Fruit fly (Drosophila melanogaster) whole organism, embryonic: ENCODE data around the gene Targ2.

Source experiments
- Ada2b ChIP-seq: fragments of 200-800 bp; sonication (Bioruptor generic); IDR thresholded peaks from 2 replicates; pipeline ENCODE4 v1.3.6; 2022; ENCODE audit warnings: missing biosample characterization, missing genetic modification characterization
- B-H1 ChIP-seq: fragments of 200-800 bp; sonication (Bioruptor generic); IDR thresholded peaks from 3 replicates; pipeline ENCODE4 v1.3.6; 2022; ENCODE audit warnings: missing biosample characterization, missing genetic modification characterization
- Bdp1 ChIP-seq: fragments of 200-800 bp; sonication (Bioruptor generic); optimal IDR thresholded peaks from 3 replicates; lab custom pipeline; 2016; ENCODE audit warnings: missing biosample characterization, missing genetic modification characterization
- CG10209 ChIP-seq: fragments of 200-800 bp; sonication (Bioruptor generic); optimal IDR thresholded peaks from 3 replicates; lab custom pipeline; 2017; ENCODE audit warnings: missing biosample characterization, mild to moderate bottlenecking, missing genetic modification characterization, missing genetic modification reagents
- CG12942 ChIP-seq: fragments of 200-800 bp; sonication (Bioruptor generic); optimal IDR thresholded peaks from 3 replicates; lab custom pipeline; 2016; ENCODE audit warnings: missing biosample characterization, missing genetic modification characterization
- CG13123 ChIP-seq: fragments of 200-800 bp; sonication (Bioruptor generic); optimal IDR thresholded peaks from 2 replicates; lab custom pipeline; 2016; ENCODE audit warnings: missing biosample characterization, missing genetic modification characterization
- CG16779 ChIP-seq: fragments of 200-800 bp; sonication (Bioruptor generic); IDR thresholded peaks from 2 replicates; pipeline ENCODE4 v1.3.6; 2022; ENCODE audit warnings: missing biosample characterization, missing genetic modification characterization
- CG18619 ChIP-seq: fragments of 200-800 bp; sonication (Bioruptor generic); optimal IDR thresholded peaks from 3 replicates; lab custom pipeline; 2017; ENCODE audit warnings: missing biosample characterization, mild to moderate bottlenecking, missing genetic modification characterization
- CG32767 ChIP-seq: fragments of 200-800 bp; sonication (Bioruptor generic); IDR thresholded peaks from 2 replicates; pipeline ENCODE4 v1.3.6; 2022; ENCODE audit warnings: missing biosample characterization, missing genetic modification characterization
- CG3847 ChIP-seq: fragments of 200-800 bp; sonication (Bioruptor generic); IDR thresholded peaks from 2 replicates; pipeline ENCODE4 v1.3.6; 2022; ENCODE audit warnings: missing biosample characterization, missing genetic modification characterization
- CG4360 ChIP-seq: fragments of 200-800 bp; sonication (Bioruptor generic); IDR thresholded peaks from 2 replicates; pipeline ENCODE4 v1.3.6; 2022; ENCODE audit warnings: missing biosample characterization, missing genetic modification characterization
- CG6689 ChIP-seq: fragments of 200-800 bp; sonication (Bioruptor generic); IDR thresholded peaks from 2 replicates; pipeline ENCODE4 v1.3.6; 2022; ENCODE audit warnings: missing biosample characterization, missing genetic modification characterization
- CG7372 ChIP-seq: fragments of 200-800 bp; sonication (Bioruptor generic); IDR thresholded peaks from 2 replicates; pipeline ENCODE4 v1.3.6; 2022; ENCODE audit warnings: missing biosample characterization, missing genetic modification characterization
- CG9817 ChIP-seq: fragments of 200-800 bp; sonication (Bioruptor generic); optimal IDR thresholded peaks from 2 replicates; lab custom pipeline; 2018; ENCODE audit warnings: missing biosample characterization, mild to moderate bottlenecking, missing genetic modification characterization, moderate library complexity
- E2f2 ChIP-seq: fragments of 200-800 bp; sonication (Bioruptor generic); IDR thresholded peaks from 2 replicates; pipeline ENCODE4 v1.3.6; 2022; ENCODE audit warnings: missing biosample characterization, missing genetic modification characterization
- ERR ChIP-seq: fragments of 200-800 bp; sonication (Bioruptor generic); optimal IDR thresholded peaks from 2 replicates; lab custom pipeline; 2016; ENCODE audit warnings: missing biosample characterization, missing genetic modification characterization
- Fer2 ChIP-seq: fragments of 200-800 bp; sonication (Bioruptor generic); optimal IDR thresholded peaks from 2 replicates; lab custom pipeline; 2018; ENCODE audit warnings: missing biosample characterization, mild to moderate bottlenecking, missing genetic modification characterization, moderate library complexity
- H15 ChIP-seq: fragments of 200-800 bp; sonication (Bioruptor generic); IDR thresholded peaks from 3 replicates; pipeline ENCODE4 v1.3.6; 2022; ENCODE audit warnings: missing biosample characterization, missing genetic modification characterization
- H2.0 ChIP-seq: fragments of 200-800 bp; sonication (Bioruptor generic); IDR thresholded peaks from 2 replicates; pipeline ENCODE4 v1.3.6; 2022; ENCODE audit warnings: missing biosample characterization, missing genetic modification characterization
- HLH54F ChIP-seq: fragments of 200-800 bp; sonication (Bioruptor generic); optimal IDR thresholded peaks from 3 replicates; lab custom pipeline; 2016; ENCODE audit warnings: missing biosample characterization, missing genetic modification characterization
- Hey ChIP-seq: fragments of 200-800 bp; sonication (Bioruptor generic); optimal IDR thresholded peaks from 3 replicates; lab custom pipeline; 2018; ENCODE audit warnings: missing biosample characterization, mild to moderate bottlenecking, missing genetic modification characterization
- Hr78 ChIP-seq, 2 experiments: fragments of 200-800 bp in 1 of 2; fragments of >200 bp in 1 of 2; sonication (Bioruptor generic) in 1 of 2; optimal IDR thresholded peaks; 2 replicates each; lab custom pipeline; 2017 to 2019; ENCODE audit warnings: missing biosample characterization in 2 of 2, missing genetic modification characterization in 2 of 2, mild to moderate bottlenecking in 1 of 2, moderate library complexity in 1 of 2
- Poxn ChIP-seq: fragments of 200-800 bp; sonication (Bioruptor generic); IDR thresholded peaks from 2 replicates; pipeline ENCODE4 v1.3.6; 2022; ENCODE audit warnings: missing biosample characterization, missing genetic modification characterization
- Ravus ChIP-seq: fragments of 200-800 bp; sonication (Bioruptor generic); IDR thresholded peaks from 2 replicates; pipeline ENCODE4 v1.3.6; 2022; ENCODE audit warnings: missing biosample characterization, missing genetic modification characterization
- Side ChIP-seq: fragments of 200-800 bp; sonication (Bioruptor generic); optimal IDR thresholded peaks from 2 replicates; lab custom pipeline; 2016; ENCODE audit warnings: missing biosample characterization, missing genetic modification characterization
- Sry-δ ChIP-seq: fragments of 200-800 bp; sonication (Bioruptor generic); optimal IDR thresholded peaks from 2 replicates; lab custom pipeline; 2016; ENCODE audit warnings: missing biosample characterization, missing genetic modification characterization
- amos ChIP-seq: fragments of 200-800 bp; sonication (Bioruptor generic); IDR thresholded peaks from 2 replicates; pipeline ENCODE4 v1.3.6; 2022; ENCODE audit warnings: missing biosample characterization, missing genetic modification characterization; ENCODE audit not compliant: partially characterized antibody
- btn ChIP-seq: fragments of 200-800 bp; sonication (Bioruptor generic); optimal IDR thresholded peaks from 2 replicates; lab custom pipeline; 2016; ENCODE audit warnings: missing biosample characterization, missing genetic modification characterization
- cas ChIP-seq: fragments of 200-800 bp; sonication (Bioruptor generic); IDR thresholded peaks from 2 replicates; pipeline ENCODE4 v1.3.6; 2022; ENCODE audit warnings: missing biosample characterization, missing genetic modification characterization
- corto ChIP-seq: fragments of 200-800 bp; sonication (Bioruptor generic); optimal IDR thresholded peaks from 2 replicates; lab custom pipeline; 2016; ENCODE audit warnings: missing biosample characterization, mild to moderate bottlenecking, missing genetic modification characterization, moderate library complexity
- dpn ChIP-seq, 2 experiments: fragments of 200-800 bp; sonication (Bioruptor generic); optimal IDR thresholded peaks; 3 replicates each; lab custom pipeline; 2016; ENCODE audit warnings: missing biosample characterization in 2 of 2, missing genetic modification characterization in 2 of 2
- emc ChIP-seq: fragments of 200-800 bp; sonication (Bioruptor generic); optimal IDR thresholded peaks from 2 replicates; lab custom pipeline; 2016; ENCODE audit warnings: missing biosample characterization, missing genetic modification characterization
- exex ChIP-seq: fragments of 200-800 bp; sonication (Bioruptor generic); optimal IDR thresholded peaks from 4 replicates; lab custom pipeline; 2018; ENCODE audit warnings: missing biosample characterization, mild to moderate bottlenecking, missing genetic modification characterization, moderate library complexity
- gcm2 ChIP-seq: fragments of 200-800 bp; sonication (Bioruptor generic); optimal IDR thresholded peaks from 2 replicates; lab custom pipeline; 2016; ENCODE audit warnings: missing biosample characterization, missing genetic modification characterization
- grau ChIP-seq: fragments of 200-800 bp; optimal IDR thresholded peaks from 3 replicates; lab custom pipeline; 2019; ENCODE audit warnings: missing biosample characterization, mild to moderate bottlenecking, missing genetic modification characterization, moderate library complexity
- gro ChIP-seq: fragments of 200-800 bp; sonication (Bioruptor generic); optimal IDR thresholded peaks from 2 replicates; lab custom pipeline; 2016; ENCODE audit warnings: missing biosample characterization, missing genetic modification characterization
- gsb-n ChIP-seq: fragments of 200-800 bp; sonication (Bioruptor generic); optimal IDR thresholded peaks from 3 replicates; lab custom pipeline; 2018; ENCODE audit warnings: missing biosample characterization, mild to moderate bottlenecking, missing genetic modification characterization
- lilli ChIP-seq: fragments of 200-800 bp; sonication (Bioruptor generic); optimal IDR thresholded peaks from 3 replicates; lab custom pipeline; 2016; ENCODE audit warnings: missing biosample characterization, missing genetic modification characterization
- maf-S ChIP-seq: fragments of 200-800 bp; sonication (Bioruptor generic); optimal IDR thresholded peaks from 2 replicates; lab custom pipeline; 2016; ENCODE audit warnings: missing biosample characterization, missing genetic modification characterization
- mam ChIP-seq: fragments of 200-800 bp; sonication (Bioruptor generic); optimal IDR thresholded peaks from 3 replicates; lab custom pipeline; 2016; ENCODE audit warnings: missing biosample characterization, missing genetic modification characterization
- otp ChIP-seq: fragments of 200-800 bp; sonication (Bioruptor generic); IDR thresholded peaks from 3 replicates; pipeline ENCODE4, ENCODE4 v1.3.6; 2022; ENCODE audit warnings: missing biosample characterization, missing genetic modification characterization
- pros ChIP-seq: fragments of 200-800 bp; sonication (Bioruptor generic); optimal IDR thresholded peaks from 3 replicates; lab custom pipeline; 2019; ENCODE audit warnings: missing biosample characterization, mild to moderate bottlenecking, missing genetic modification characterization, moderate library complexity
- sd ChIP-seq: fragments of 200-800 bp; sonication (Bioruptor generic); optimal IDR thresholded peaks from 3 replicates; lab custom pipeline; 2018; ENCODE audit warnings: missing biosample characterization, mild to moderate bottlenecking, missing genetic modification characterization, moderate library complexity
- sens ChIP-seq: fragments of 200-800 bp; sonication (Bioruptor generic); peaks from one replicate; lab custom pipeline; 2016; ENCODE audit warnings: missing biosample characterization, missing genetic modification characterization
- slou ChIP-seq: fragments of 200-800 bp; sonication (Bioruptor generic); optimal IDR thresholded peaks from 3 replicates; lab custom pipeline; 2016; ENCODE audit warnings: missing biosample characterization, missing genetic modification characterization
- slp2 ChIP-seq: fragments of 200-800 bp; sonication (Bioruptor generic); optimal IDR thresholded peaks from 2 replicates; lab custom pipeline; 2016; ENCODE audit warnings: missing biosample characterization, missing genetic modification characterization
- tgo ChIP-seq: fragments of 200-800 bp; sonication (Bioruptor generic); IDR thresholded peaks from 3 replicates; pipeline ENCODE4 v1.3.6; 2022; ENCODE audit warnings: missing biosample characterization, missing genetic modification characterization
- tna ChIP-seq: fragments of 200-800 bp; sonication (Bioruptor generic); IDR thresholded peaks from 2 replicates; pipeline ENCODE4 v1.3.6; 2022; ENCODE audit warnings: missing biosample characterization, missing genetic modification characterization; ENCODE audit not compliant: partially characterized antibody
- trh ChIP-seq: fragments of 200-800 bp; sonication (Bioruptor generic); optimal IDR thresholded peaks from 2 replicates; lab custom pipeline; 2016; ENCODE audit warnings: missing biosample characterization, missing genetic modification characterization
- vvl ChIP-seq: fragments of 200-800 bp; sonication (Bioruptor generic); IDR thresholded peaks from 2 replicates; pipeline ENCODE4 v1.3.6; 2022; ENCODE audit warnings: missing biosample characterization, missing genetic modification characterization
- yki ChIP-seq: fragments of >200 bp; optimal IDR thresholded peaks from 3 replicates; lab custom pipeline; 2018

Gene Targ2

DNA sequence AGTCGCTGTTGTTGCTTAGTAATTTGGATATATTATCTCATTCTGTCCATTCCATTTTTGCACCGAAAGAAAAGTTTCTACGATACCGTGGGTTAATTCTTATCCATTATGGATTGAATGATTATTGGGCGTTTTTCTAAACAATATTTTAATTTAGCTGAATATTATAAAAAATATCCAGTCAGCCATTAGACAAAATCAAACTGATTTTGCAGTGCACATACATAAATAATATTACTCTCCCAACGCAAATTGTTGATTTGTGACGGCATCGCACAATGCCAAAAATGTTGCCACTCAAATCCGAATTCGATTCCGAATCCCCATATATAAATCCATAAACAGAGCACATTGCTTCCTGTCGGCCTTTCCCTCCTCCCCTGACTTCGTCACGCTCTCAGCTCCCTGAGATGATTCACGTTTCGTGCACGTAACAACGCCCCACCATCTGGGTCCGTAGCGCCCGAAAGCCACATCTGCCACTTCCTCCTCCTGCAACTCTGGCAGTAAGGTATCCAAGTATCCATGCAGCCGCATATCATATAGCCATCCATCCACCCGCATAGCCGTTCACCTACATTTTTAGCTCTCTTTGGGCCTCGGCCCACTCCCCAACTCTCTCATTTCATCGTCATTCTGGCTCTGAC lies 26.0 kb downstream of the Targ2 start (continued):
- TF ChIP-seq gcm2 (GFP tag; lab: Kevin White, UChicago) (no peak), slp2 (GFP tag; lab: Kevin White, UChicago) (no peak), H15 (GFP tag; lab: Robert Waterston, UW) (0 out of 3 replicates have a peak, but pooled peaks have one; percentile 14), CG16779 (GFP tag; lab: Robert Waterston, UW) (0 out of 2 replicates have a peak, but pooled peaks have one; percentile 20), slou (GFP tag; lab: Kevin White, UChicago) (peak; percentile 45), E2f2 (no peak), Fer2 (peak; percentile 7), maf-S (peak; percentile 13), CG18619 (peak; percentile 71), CG3847 (peak; percentile 85), HLH54F (GFP tag; lab: Kevin White, UChicago) (peak; percentile 51), trh (no peak), CG6689 (peak; percentile 67), dpn (GFP tag; optimal IDR thresholded peaks at IDR 0.05; lab: Kevin White, UChicago) (peak; percentile 43 to 71), CG9817 (tag; lab: Kevin White, UChicago) (peak; percentile 61), CG4360 (no peak), Hr78 (GFP tag; optimal IDR thresholded peaks at IDR 0.05; lab: Kevin White, UChicago) (no peak), CG12942 (GFP tag; lab: Kevin White, UChicago) (peak; percentile 33), Bdp1 (GFP tag; lab: Kevin White, UChicago) (peak; percentile 30), CG10209 (GFP tag; lab: Kevin White, UChicago) (peak; percentile 69), Ravus (peak; percentile 51), vvl (GFP tag; lab: Robert Waterston, UW) (peak; percentile 74; the same call in 1 of the 2 replicates), btn (GFP tag; lab: Kevin White, UChicago) (no peak), amos (GFP tag; lab: Robert Waterston, UW) (no peak), cas (peak; percentile 52; the same call in 1 of the 2 replicates), H2.0 (GFP tag; lab: Robert Waterston, UW) (peak; percentile 64), gro (GFP tag; lab: Kevin White, UChicago) (peak; percentile 30), CG13123 (GFP tag; lab: Kevin White, UChicago) (peak; percentile 30), Hey (tag; lab: Kevin White, UChicago) (no peak), tgo (GFP tag; lab: Robert Waterston, UW) (peak; percentile 68; the same call in 2 of the 3 replicates), B-H1 (GFP tag; lab: Robert Waterston, UW) (peak; percentile 53; the same call in 1 of the 3 replicates), yki (lab: Kevin White, UChicago) (no peak), grau (peak; percentile 80), Ada2b (GFP tag; lab: Robert Waterston, UW) (peak; percentile 73), mam (GFP tag; lab: Kevin White, UChicago) (peak; percentile 67), ERR (GFP tag; lab: Kevin White, UChicago) (no peak), otp (GFP tag; lab: Robert Waterston, UW) (0 out of 3 replicates have a peak, but pooled peaks have one; percentile 17), exex (peak; percentile 30), sens (peak; percentile 11), emc (GFP tag; lab: Kevin White, UChicago) (peak; percentile 35), lilli (GFP tag; lab: Kevin White, UChicago) (peak; percentile 80), Sry-δ (GFP tag; lab: Kevin White, UChicago) (no peak), Side (GFP tag; lab: Kevin White, UChicago) (no peak), tna (GFP tag; lab: Robert Waterston, UW) (no peak), corto (GFP tag; lab: Kevin White, UChicago) (peak; percentile 30), pros (GFP tag; lab: Kevin White, UChicago) (no peak), Poxn (GFP tag; lab: Robert Waterston, UW) (0 out of 2 replicates have a peak, but pooled peaks have one; percentile 45), CG32767 (GFP tag; lab: Robert Waterston, UW) (peak; percentile 22; the same call in 1 of the 2 replicates), sd (peak; percentile 77), CG7372 (GFP tag; lab: Robert Waterston, UW) (peak; percentile 52; the same call in 1 of the 2 replicates), gsb-n (tag; lab: Kevin White, UChicago) (no peak)
